Fruit fly (Drosophila melanogaster) whole organism, embryonic: ENCODE results near the gene CG1998.

Experiments used
- Ada2b ChIP-seq: fragments of 200-800 bp; sonication (Bioruptor generic); IDR thresholded peaks from 2 replicates; pipeline ENCODE4 v1.3.6; 2022; ENCODE audit warnings: missing biosample characterization, missing genetic modification characterization
- Asciz ChIP-seq: fragments of 200-800 bp; sonication (Bioruptor generic); optimal IDR thresholded peaks from 2 replicates; lab custom pipeline; 2017; ENCODE audit warnings: missing biosample characterization, mild to moderate bottlenecking, missing genetic modification characterization, missing genetic modification reagents
- B-H2 ChIP-seq: fragments of 200-800 bp; sonication (Bioruptor generic); optimal IDR thresholded peaks from 2 replicates; lab custom pipeline; 2018; ENCODE audit warnings: missing biosample characterization, mild to moderate bottlenecking, missing genetic modification characterization
- Bgb ChIP-seq: fragments of 200-800 bp; sonication (Bioruptor generic); IDR thresholded peaks from 2 replicates; pipeline ENCODE4 v1.3.6; 2022; ENCODE audit warnings: missing biosample characterization, missing genetic modification characterization; ENCODE audit not compliant: partially characterized antibody
- CG10147 ChIP-seq: fragments of 200-800 bp; sonication (Bioruptor generic); optimal IDR thresholded peaks from 2 replicates; lab custom pipeline; 2019; ENCODE audit warnings: missing biosample characterization, mild to moderate bottlenecking, missing genetic modification characterization, moderate library complexity
- CG10366 ChIP-seq: fragments of 200-800 bp; sonication (Bioruptor generic); IDR thresholded peaks from 2 replicates; pipeline ENCODE4 v1.3.6; 2022; ENCODE audit warnings: missing biosample characterization, missing genetic modification characterization
- CG10543 ChIP-seq: fragments of 200-800 bp; sonication (Bioruptor generic); optimal IDR thresholded peaks from 3 replicates; lab custom pipeline; 2017; ENCODE audit warnings: missing biosample characterization, mild to moderate bottlenecking, missing genetic modification characterization, moderate library complexity
- CG11085 ChIP-seq: fragments of 200-800 bp; sonication (Bioruptor generic); IDR thresholded peaks from 2 replicates; pipeline ENCODE4 v1.3.6; 2022; ENCODE audit warnings: missing biosample characterization, missing genetic modification characterization
- CG11456 ChIP-seq: fragments of 200-800 bp; sonication (Bioruptor generic); IDR thresholded peaks from 3 replicates; pipeline ENCODE4 v1.3.6; 2022; ENCODE audit warnings: missing biosample characterization, missing genetic modification characterization
- CG11504 ChIP-seq: fragments of 200-800 bp; sonication (Bioruptor generic); optimal IDR thresholded peaks from 3 replicates; lab custom pipeline; 2019; ENCODE audit warnings: missing biosample characterization, mild to moderate bottlenecking, missing genetic modification characterization, moderate library complexity
- CG14441 ChIP-seq: fragments of 200-800 bp; sonication (Bioruptor generic); IDR thresholded peaks from 2 replicates; pipeline ENCODE4 v1.3.6; 2022; ENCODE audit warnings: missing biosample characterization, missing genetic modification characterization
- CG14667 ChIP-seq: fragments of 200-800 bp; sonication (Bioruptor generic); IDR thresholded peaks from 2 replicates; pipeline ENCODE4 v1.3.6; 2022; ENCODE audit warnings: missing biosample characterization, missing genetic modification characterization
- CG1529 ChIP-seq: fragments of 200-800 bp; sonication (Bioruptor generic); optimal IDR thresholded peaks from 3 replicates; lab custom pipeline; 2018; ENCODE audit warnings: missing biosample characterization, missing genetic modification characterization
- CG1603 ChIP-seq: fragments of 200-800 bp; sonication (Bioruptor generic); optimal IDR thresholded peaks from 2 replicates; lab custom pipeline; 2019; ENCODE audit warnings: missing biosample characterization, mild to moderate bottlenecking, missing genetic modification characterization, moderate library complexity
- CG2202 ChIP-seq: fragments of 200-800 bp; sonication (Bioruptor generic); optimal IDR thresholded peaks from 2 replicates; lab custom pipeline; 2018; ENCODE audit warnings: missing biosample characterization, mild to moderate bottlenecking, missing genetic modification characterization
- CG34376 ChIP-seq: fragments of 200-800 bp; sonication (Bioruptor generic); optimal IDR thresholded peaks from 2 replicates; lab custom pipeline; 2018; ENCODE audit warnings: missing biosample characterization, mild to moderate bottlenecking, missing genetic modification characterization
- CG3847 ChIP-seq: fragments of 200-800 bp; sonication (Bioruptor generic); IDR thresholded peaks from 2 replicates; pipeline ENCODE4 v1.3.6; 2022; ENCODE audit warnings: missing biosample characterization, missing genetic modification characterization
- CG4328 ChIP-seq: fragments of 200-800 bp; sonication (Bioruptor generic); optimal IDR thresholded peaks from 3 replicates; lab custom pipeline; 2017; ENCODE audit warnings: missing biosample characterization, missing genetic modification reagents, missing genetic modification characterization
- CG6683 ChIP-seq: fragments of 200-800 bp; sonication (Bioruptor generic); optimal IDR thresholded peaks from 2 replicates; lab custom pipeline; 2017; ENCODE audit warnings: missing biosample characterization, mild to moderate bottlenecking, missing genetic modification characterization, missing genetic modification reagents
- CG6689 ChIP-seq: fragments of 200-800 bp; sonication (Bioruptor generic); IDR thresholded peaks from 2 replicates; pipeline ENCODE4 v1.3.6; 2022; ENCODE audit warnings: missing biosample characterization, missing genetic modification characterization
- CG6813 ChIP-seq: fragments of 200-800 bp; sonication (Bioruptor generic); optimal IDR thresholded peaks from 2 replicates; lab custom pipeline; 2017; ENCODE audit warnings: missing biosample characterization, missing genetic modification characterization, mild to moderate bottlenecking, moderate library complexity, missing genetic modification reagents
- CG8290 ChIP-seq, 3 experiments: fragments of 200-800 bp; sonication (Bioruptor generic); optimal IDR thresholded peaks; 2 replicates each; lab custom pipeline; 2016 to 2019; ENCODE audit warnings: missing biosample characterization in 3 of 3, missing genetic modification characterization in 3 of 3, mild to moderate bottlenecking in 2 of 3, moderate library complexity in 1 of 3
- CG9727 ChIP-seq: fragments of 200-800 bp; sonication (Bioruptor generic); optimal IDR thresholded peaks from 3 replicates; lab custom pipeline; 2017; ENCODE audit warnings: missing biosample characterization, mild to moderate bottlenecking, missing genetic modification characterization
- Gsc ChIP-seq: fragments of 200-800 bp; sonication (Bioruptor generic); IDR thresholded peaks from 2 replicates; pipeline ENCODE4 v1.3.6; 2022; ENCODE audit warnings: missing biosample characterization, missing genetic modification characterization
- HHEX ChIP-seq: fragments of 200-800 bp; sonication (Bioruptor generic); optimal IDR thresholded peaks from 3 replicates; lab custom pipeline; 2017; ENCODE audit warnings: missing biosample characterization, mild to moderate bottlenecking, missing genetic modification characterization, missing genetic modification reagents
- Hand ChIP-seq: fragments of 200-800 bp; sonication (Bioruptor generic); optimal IDR thresholded peaks from 2 replicates; lab custom pipeline; 2017; ENCODE audit warnings: mild to moderate bottlenecking, missing biosample characterization, missing genetic modification reagents, missing genetic modification characterization
- MBD-R2 ChIP-seq: fragments of 200-800 bp; sonication (Bioruptor generic); IDR thresholded peaks from 2 replicates; pipeline ENCODE4 v1.3.6; 2022; ENCODE audit warnings: missing biosample characterization, missing genetic modification characterization
- Sin3A ChIP-seq: fragments of >200 bp; optimal IDR thresholded peaks from 2 replicates; lab custom pipeline; 2018
- Sry-δ ChIP-seq: fragments of 200-800 bp; sonication (Bioruptor generic); optimal IDR thresholded peaks from 2 replicates; lab custom pipeline; 2016; ENCODE audit warnings: missing biosample characterization, missing genetic modification characterization
- Stat92E ChIP-seq, 3 experiments: fragments of >200 bp in 2 of 3; fragments of 200-800 bp in 1 of 3; sonication (Bioruptor generic) in 1 of 3; optimal IDR thresholded peaks; 2 replicates each; lab custom pipeline; 2017 to 2019; ENCODE audit warnings: missing biosample characterization in 3 of 3, missing genetic modification characterization in 3 of 3, mild to moderate bottlenecking in 1 of 3, moderate library complexity in 1 of 3
- TFAM ChIP-seq: fragments of 200-800 bp; sonication (Bioruptor generic); optimal IDR thresholded peaks from 2 replicates; lab custom pipeline; 2017; ENCODE audit warnings: missing biosample characterization, missing genetic modification characterization, inconsistent platforms
- Xrp1 ChIP-seq: fragments of 200-800 bp; sonication (Bioruptor generic); IDR thresholded peaks from 2 replicates; pipeline ENCODE4 v1.3.6; 2022; ENCODE audit warnings: missing biosample characterization, missing genetic modification characterization
- ab ChIP-seq: fragments of 200-800 bp; sonication (Bioruptor generic); optimal IDR thresholded peaks from 2 replicates; lab custom pipeline; 2016; ENCODE audit warnings: missing biosample characterization, missing genetic modification characterization
- ap ChIP-seq: fragments of 200-800 bp; sonication (Bioruptor generic); IDR thresholded peaks from 2 replicates; pipeline ENCODE4 v1.3.6; 2022; ENCODE audit warnings: missing biosample characterization, missing genetic modification characterization
- danr ChIP-seq: fragments of 200-800 bp; sonication (Bioruptor generic); IDR thresholded peaks from 2 replicates; pipeline ENCODE4 v1.3.6; 2022; ENCODE audit warnings: missing biosample characterization, missing genetic modification characterization
- emc ChIP-seq: fragments of 200-800 bp; sonication (Bioruptor generic); optimal IDR thresholded peaks from 2 replicates; lab custom pipeline; 2016; ENCODE audit warnings: missing biosample characterization, missing genetic modification characterization
- en ChIP-seq: fragments of 200-800 bp; sonication (Bioruptor generic); optimal IDR thresholded peaks from 2 replicates; lab custom pipeline; 2016; ENCODE audit warnings: missing biosample characterization, missing genetic modification characterization
- eyg ChIP-seq: fragments of 200-800 bp; sonication (Bioruptor generic); optimal IDR thresholded peaks from 3 replicates; lab custom pipeline; 2016; ENCODE audit warnings: missing biosample characterization, missing genetic modification characterization
- grau ChIP-seq: fragments of 200-800 bp; optimal IDR thresholded peaks from 3 replicates; lab custom pipeline; 2019; ENCODE audit warnings: missing biosample characterization, mild to moderate bottlenecking, missing genetic modification characterization, moderate library complexity
- hb ChIP-seq: fragments of 200-800 bp; sonication (Bioruptor generic); IDR thresholded peaks from 3 replicates; pipeline ENCODE4 v1.3.6; 2022; ENCODE audit warnings: missing biosample characterization, missing genetic modification characterization; ENCODE audit not compliant: partially characterized antibody
- insv ChIP-seq, 2 experiments: fragments of 200-800 bp; sonication (Bioruptor generic); optimal IDR thresholded peaks; 3 replicates each; lab custom pipeline; 2016 to 2018; ENCODE audit warnings: missing biosample characterization in 2 of 2, missing genetic modification characterization in 2 of 2
- ken ChIP-seq: fragments of 200-800 bp; sonication (Bioruptor generic); IDR thresholded peaks from 3 replicates; pipeline ENCODE4 v1.3.6; 2022; ENCODE audit warnings: missing biosample characterization, missing genetic modification characterization
- nau ChIP-seq: fragments of 200-800 bp; sonication (Bioruptor generic); optimal IDR thresholded peaks from 3 replicates; lab custom pipeline; 2017; ENCODE audit warnings: missing biosample characterization, mild to moderate bottlenecking, missing genetic modification characterization, missing genetic modification reagents
- ranshi ChIP-seq: fragments of 200-800 bp; sonication (Bioruptor generic); IDR thresholded peaks from 2 replicates; pipeline ENCODE4 v1.3.6; 2022; ENCODE audit warnings: missing biosample characterization, missing genetic modification characterization
- rib ChIP-seq: fragments of 200-800 bp; sonication (Bioruptor generic); IDR thresholded peaks from 2 replicates; pipeline ENCODE4 v1.3.6; 2022; ENCODE audit warnings: missing biosample characterization, missing genetic modification characterization
- scrt ChIP-seq: fragments of 200-800 bp; sonication (Bioruptor generic); optimal IDR thresholded peaks from 2 replicates; lab custom pipeline; 2018; ENCODE audit warnings: missing biosample characterization, mild to moderate bottlenecking, missing genetic modification characterization, moderate library complexity
- sens ChIP-seq: fragments of 200-800 bp; sonication (Bioruptor generic); peaks from one replicate; lab custom pipeline; 2016; ENCODE audit warnings: missing biosample characterization, missing genetic modification characterization
- sim ChIP-seq: fragments of 200-800 bp; sonication (Bioruptor generic); IDR thresholded peaks from 2 replicates; pipeline ENCODE4 v1.3.6; 2022; ENCODE audit warnings: missing biosample characterization, missing genetic modification characterization
- sug ChIP-seq: fragments of 200-800 bp; optimal IDR thresholded peaks from 2 replicates; lab custom pipeline; 2019; ENCODE audit warnings: missing biosample characterization, mild to moderate bottlenecking, missing genetic modification characterization, moderate library complexity

The CG1998 gene

DNA sequence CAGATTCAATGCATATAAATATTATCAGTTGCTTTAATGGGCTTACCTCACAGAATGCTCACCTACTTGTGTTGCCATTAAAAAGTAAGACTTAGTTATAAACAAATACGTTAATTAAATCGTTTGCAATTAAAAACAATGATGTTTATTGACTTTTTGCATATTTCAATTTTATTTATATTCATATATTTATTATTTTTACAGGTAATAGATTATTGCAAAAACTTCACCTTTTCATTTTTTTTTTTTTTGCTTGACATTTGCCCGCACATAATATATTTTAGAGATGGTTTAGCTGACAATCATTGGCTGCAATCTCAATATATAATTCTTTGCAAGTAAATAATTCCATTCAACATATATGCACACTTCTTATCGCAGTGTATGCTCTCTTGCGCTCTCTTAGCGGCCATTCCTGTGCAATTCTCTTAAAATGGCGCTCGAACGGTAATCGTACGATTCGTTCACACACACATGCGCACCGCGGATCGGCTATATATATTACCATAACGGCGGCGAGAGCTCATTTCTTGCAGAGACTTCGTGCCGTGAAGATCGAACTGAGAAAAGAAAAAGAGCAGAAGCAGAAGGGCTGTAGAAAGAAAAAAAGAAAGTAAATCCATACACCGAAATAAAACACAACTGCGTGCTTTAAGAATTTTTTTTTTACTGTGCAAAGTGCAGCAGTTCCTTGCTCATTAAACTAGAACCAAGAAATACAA is 16.3 kb downstream of the CG1998 start, which contains the start of gene Bcat (continued):
- 0 out of 2 replicates have a peak, but pooled peaks have one; percentile 35 for TF ChIP-seq ranshi (GFP tag; lab: Robert Waterston, UW)
- TF ChIP-seq TFAM (GFP tag; lab: Kevin White, UChicago), result no peak
- no peak for TF ChIP-seq eyg (GFP tag; lab: Kevin White, UChicago)
- TF ChIP-seq CG1603 (tag; lab: Kevin White, UChicago), result peak; percentile 4
- TF ChIP-seq Stat92E (GFP tag; optimal IDR thresholded peaks at IDR 0.05; lab: Kevin White, UChicago), result no peak
- peak; percentile 78 for TF ChIP-seq CG10543 (GFP tag; lab: Kevin White, UChicago)
- no peak for TF ChIP-seq CG2202 (tag; lab: Kevin White, UChicago)
- TF ChIP-seq B-H2 (GFP tag; lab: Kevin White, UChicago), result peak; percentile 4
- TF ChIP-seq Gsc, result no peak
- TF ChIP-seq rib (GFP tag; lab: Robert Waterston, UW), result no peak
- TF ChIP-seq ab (GFP tag; lab: Kevin White, UChicago), result no peak
- peak; percentile 38; the same call in 1 of the 2 replicates for TF ChIP-seq danr (GFP tag; lab: Robert Waterston, UW)
- TF ChIP-seq ap, result no peak
- peak; percentile 85 for TF ChIP-seq CG9727 (GFP tag; lab: Kevin White, UChicago)
- no peak for TF ChIP-seq nau (GFP tag; lab: Kevin White, UChicago)
- TF ChIP-seq CG14667 (GFP tag; lab: Robert Waterston, UW), result no peak
- peak; percentile 71 for TF ChIP-seq Hand (GFP tag; lab: Kevin White, UChicago)
- TF ChIP-seq CG11085 (GFP tag; lab: Robert Waterston, UW), result peak; percentile 57; the same call in 1 of the 2 replicates
- TF ChIP-seq CG6683 (GFP tag; lab: Kevin White, UChicago), result peak; percentile 55
- TF ChIP-seq CG4328 (GFP tag; lab: Kevin White, UChicago), result peak; percentile 67
- peak; percentile 74 for TF ChIP-seq CG6689 (GFP tag; lab: Robert Waterston, UW)
- peak in 1 of 2 experiments; percentile 29 for TF ChIP-seq insv (GFP tag; optimal IDR thresholded peaks at IDR 0.05; lab: Kevin White, UChicago)
- peak; percentile 63 for TF ChIP-seq HHEX (GFP tag; lab: Kevin White, UChicago)
- no peak for TF ChIP-seq ken (GFP tag; lab: Robert Waterston, UW)
- no peak for TF ChIP-seq hb (GFP tag; lab: Robert Waterston, UW)
- TF ChIP-seq emc (GFP tag; lab: Kevin White, UChicago), result no peak
- TF ChIP-seq Sin3A (lab: Kevin White, UChicago), result no peak
- peak; percentile 2 for TF ChIP-seq CG1529 (GFP tag; lab: Kevin White, UChicago)
- TF ChIP-seq CG3847 (GFP tag; lab: Robert Waterston, UW), result peak; percentile 60
- TF ChIP-seq sens (GFP tag; lab: Kevin White, UChicago), result peak; percentile 84
- TF ChIP-seq CG34376 (GFP tag; lab: Kevin White, UChicago), result peak; percentile 28
- TF ChIP-seq CG10147, result peak; percentile 74
- peak; percentile 58 for TF ChIP-seq scrt (GFP tag; lab: Kevin White, UChicago)
- no peak for TF ChIP-seq Bgb (GFP tag; lab: Robert Waterston, UW)
- peak; percentile 78 for TF ChIP-seq grau (tag; lab: Kevin White, UChicago)
- no peak for TF ChIP-seq CG8290 (GFP tag; optimal IDR thresholded peaks at IDR 0.05; lab: Kevin White, UChicago)
- peak in 1 of 2 experiments; percentile 55 for TF ChIP-seq CG8290 (tag; optimal IDR thresholded peaks at IDR 0.05; lab: Kevin White, UChicago)
- no peak for TF ChIP-seq sim (GFP tag; lab: Robert Waterston, UW)
- TF ChIP-seq Xrp1 (GFP tag; lab: Robert Waterston, UW), result peak; percentile 34; the same call in 1 of the 2 replicates
- TF ChIP-seq sug (tag; lab: Kevin White, UChicago), result peak; percentile 18
- no peak for TF ChIP-seq Sry-δ
- TF ChIP-seq CG11504, result peak; percentile 85
- TF ChIP-seq CG6813 (GFP tag; lab: Kevin White, UChicago), result peak; percentile 64
- TF ChIP-seq CG14441 (GFP tag; lab: Robert Waterston, UW), result peak; percentile 57
- peak; percentile 43 for TF ChIP-seq Asciz (GFP tag; lab: Kevin White, UChicago)
- TF ChIP-seq en (GFP tag; lab: Kevin White, UChicago), result no peak
- peak; percentile 35; the same call in 1 of the 2 replicates for TF ChIP-seq CG10366 (GFP tag; lab: Robert Waterston, UW)
- TF ChIP-seq CG11456, result peak; percentile 63; the same call in 1 of the 3 replicates
- TF ChIP-seq MBD-R2 (GFP tag; lab: Robert Waterston, UW), result 0 out of 2 replicates have a peak, but pooled peaks have one; percentile 14
- TF ChIP-seq Ada2b (GFP tag; lab: Robert Waterston, UW), result peak; percentile 32
